Fruit fly (Drosophila melanogaster) whole organism, embryonic: ENCODE data around the gene Appl.

Experiments
- Adf1 ChIP-seq: fragments of 200-800 bp; sonication (Bioruptor generic); IDR thresholded peaks from 2 replicates; pipeline ENCODE4 v1.3.6; 2022; ENCODE audit warnings: missing biosample characterization, missing genetic modification characterization
- CG10366 ChIP-seq: fragments of 200-800 bp; sonication (Bioruptor generic); IDR thresholded peaks from 2 replicates; pipeline ENCODE4 v1.3.6; 2022; ENCODE audit warnings: missing biosample characterization, missing genetic modification characterization
- CG10565 ChIP-seq: fragments of 200-800 bp; sonication (Bioruptor generic); optimal IDR thresholded peaks from 3 replicates; lab custom pipeline; 2016; ENCODE audit warnings: missing biosample characterization, mild to moderate bottlenecking, missing genetic modification characterization
- CG11085 ChIP-seq: fragments of 200-800 bp; sonication (Bioruptor generic); IDR thresholded peaks from 2 replicates; pipeline ENCODE4 v1.3.6; 2022; ENCODE audit warnings: missing biosample characterization, missing genetic modification characterization
- CG11504 ChIP-seq: fragments of 200-800 bp; sonication (Bioruptor generic); optimal IDR thresholded peaks from 3 replicates; lab custom pipeline; 2019; ENCODE audit warnings: missing biosample characterization, mild to moderate bottlenecking, missing genetic modification characterization, moderate library complexity
- CG12659 ChIP-seq: fragments of 200-800 bp; sonication (Bioruptor generic); optimal IDR thresholded peaks from 3 replicates; lab custom pipeline; 2017; ENCODE audit warnings: mild to moderate bottlenecking, missing biosample characterization, missing genetic modification reagents, missing genetic modification characterization
- CG13775 ChIP-seq: fragments of 200-800 bp; sonication (Bioruptor generic); optimal IDR thresholded peaks from 3 replicates; lab custom pipeline; 2017; ENCODE audit warnings: missing biosample characterization, mild to moderate bottlenecking, missing genetic modification characterization
- CG15269 ChIP-seq: fragments of 200-800 bp; sonication (Bioruptor generic); optimal IDR thresholded peaks from 2 replicates; lab custom pipeline; 2018; ENCODE audit warnings: missing biosample characterization, mild to moderate bottlenecking, missing genetic modification characterization, moderate library complexity
- CG17568 ChIP-seq: fragments of 200-800 bp; sonication (Bioruptor generic); optimal IDR thresholded peaks from 2 replicates; lab custom pipeline; 2018; ENCODE audit warnings: missing biosample characterization, mild to moderate bottlenecking, missing genetic modification characterization, moderate library complexity
- CG18764 ChIP-seq: fragments of 200-800 bp; sonication (Bioruptor generic); optimal IDR thresholded peaks from 3 replicates; lab custom pipeline; 2016; ENCODE audit warnings: missing biosample characterization, missing genetic modification characterization
- CG31224 ChIP-seq: fragments of 200-800 bp; sonication (Bioruptor generic); IDR thresholded peaks from 2 replicates; pipeline ENCODE4 v1.3.6; 2022; ENCODE audit warnings: missing biosample characterization, missing genetic modification characterization
- CG34376 ChIP-seq: fragments of 200-800 bp; sonication (Bioruptor generic); optimal IDR thresholded peaks from 2 replicates; lab custom pipeline; 2018; ENCODE audit warnings: missing biosample characterization, mild to moderate bottlenecking, missing genetic modification characterization
- CG34422 ChIP-seq: fragments of 200-800 bp; sonication (Bioruptor generic); IDR thresholded peaks from 3 replicates; pipeline ENCODE4 v1.3.6; 2022; ENCODE audit warnings: missing biosample characterization, missing genetic modification characterization
- CG3847 ChIP-seq: fragments of 200-800 bp; sonication (Bioruptor generic); IDR thresholded peaks from 2 replicates; pipeline ENCODE4 v1.3.6; 2022; ENCODE audit warnings: missing biosample characterization, missing genetic modification characterization
- CG4404 ChIP-seq: fragments of 200-800 bp; sonication (Bioruptor generic); IDR thresholded peaks from 2 replicates; pipeline ENCODE4 v1.3.6; 2022; ENCODE audit warnings: missing biosample characterization, missing genetic modification characterization
- CG4424 ChIP-seq: fragments of 200-800 bp; sonication (Bioruptor generic); optimal IDR thresholded peaks from 3 replicates; lab custom pipeline; 2016; ENCODE audit warnings: missing biosample characterization, missing genetic modification characterization
- CG4820 ChIP-seq: fragments of 200-800 bp; sonication (Bioruptor generic); optimal IDR thresholded peaks from 3 replicates; lab custom pipeline; 2016; ENCODE audit warnings: missing biosample characterization, missing genetic modification characterization
- CG6254 ChIP-seq: fragments of 200-800 bp; sonication (Bioruptor generic); optimal IDR thresholded peaks from 3 replicates; lab custom pipeline; 2017; ENCODE audit warnings: mild to moderate bottlenecking, missing biosample characterization, missing genetic modification reagents, missing genetic modification characterization
- CG7271 ChIP-seq: fragments of 200-800 bp; sonication (Bioruptor generic); optimal IDR thresholded peaks from 2 replicates; lab custom pipeline; 2018; ENCODE audit warnings: missing biosample characterization, mild to moderate bottlenecking, missing genetic modification characterization, moderate library complexity
- CG7357 ChIP-seq: fragments of 200-800 bp; sonication (Bioruptor generic); IDR thresholded peaks from 3 replicates; pipeline ENCODE4 v1.3.6; 2022; ENCODE audit warnings: missing biosample characterization, missing genetic modification characterization
- CG8478 ChIP-seq: fragments of >200 bp; optimal IDR thresholded peaks from 2 replicates; lab custom pipeline; 2018
- CG8924 ChIP-seq: fragments of 200-800 bp; optimal IDR thresholded peaks from 3 replicates; lab custom pipeline; 2019; ENCODE audit warnings: missing biosample characterization, mild to moderate bottlenecking, missing genetic modification characterization, moderate library complexity
- CG8944 ChIP-seq: fragments of 200-800 bp; sonication (Bioruptor generic); optimal IDR thresholded peaks from 3 replicates; lab custom pipeline; 2016; ENCODE audit warnings: missing biosample characterization, missing genetic modification characterization
- CG9797 ChIP-seq: fragments of 200-800 bp; sonication (Bioruptor generic); optimal IDR thresholded peaks from 3 replicates; lab custom pipeline; 2018; ENCODE audit warnings: missing biosample characterization, mild to moderate bottlenecking, missing genetic modification characterization
- CG9817 ChIP-seq: fragments of 200-800 bp; sonication (Bioruptor generic); optimal IDR thresholded peaks from 2 replicates; lab custom pipeline; 2018; ENCODE audit warnings: missing biosample characterization, mild to moderate bottlenecking, missing genetic modification characterization, moderate library complexity
- Dp ChIP-seq: fragments of 200-800 bp; sonication (Bioruptor generic); optimal IDR thresholded peaks from 2 replicates; lab custom pipeline; 2018; ENCODE audit warnings: missing biosample characterization, mild to moderate bottlenecking, missing genetic modification characterization, moderate library complexity
- Eip74EF ChIP-seq, 2 experiments: fragments of 200-800 bp in 1 of 2; fragments of >200 bp in 1 of 2; sonication (Bioruptor generic) in 1 of 2; optimal IDR thresholded peaks; 2 replicates each; lab custom pipeline; 2017 to 2019; ENCODE audit warnings: missing biosample characterization in 2 of 2, missing genetic modification characterization in 2 of 2, mild to moderate bottlenecking in 1 of 2, moderate library complexity in 1 of 2
- Fer2 ChIP-seq: fragments of 200-800 bp; sonication (Bioruptor generic); optimal IDR thresholded peaks from 2 replicates; lab custom pipeline; 2018; ENCODE audit warnings: missing biosample characterization, mild to moderate bottlenecking, missing genetic modification characterization, moderate library complexity
- MESR4 ChIP-seq: fragments of 200-800 bp; sonication (Bioruptor generic); optimal IDR thresholded peaks from 2 replicates; lab custom pipeline; 2018; ENCODE audit warnings: missing biosample characterization, mild to moderate bottlenecking, missing genetic modification characterization, moderate library complexity
- NK7.1 ChIP-seq: fragments of 200-800 bp; sonication (Bioruptor generic); optimal IDR thresholded peaks from 3 replicates; lab custom pipeline; 2016; ENCODE audit warnings: missing biosample characterization, missing genetic modification characterization
- Neu2 ChIP-seq: fragments of 200-800 bp; sonication (Bioruptor generic); optimal IDR thresholded peaks from 3 replicates; lab custom pipeline; 2016; ENCODE audit warnings: missing biosample characterization, missing genetic modification characterization, borderline replicate concordance
- NfI ChIP-seq: fragments of 200-800 bp; sonication (Bioruptor generic); optimal IDR thresholded peaks from 3 replicates; lab custom pipeline; 2018; ENCODE audit warnings: missing biosample characterization, mild to moderate bottlenecking, missing genetic modification characterization, moderate library complexity
- Rfx ChIP-seq: fragments of 200-800 bp; sonication (Bioruptor generic); IDR thresholded peaks from 2 replicates; pipeline ENCODE4 v1.3.6; 2022; ENCODE audit warnings: missing biosample characterization, missing genetic modification characterization
- Sin3A ChIP-seq: fragments of >200 bp; optimal IDR thresholded peaks from 2 replicates; lab custom pipeline; 2018
- Tbp ChIP-seq: fragments of >200 bp; optimal IDR thresholded peaks from 2 replicates; lab custom pipeline; 2018; ENCODE audit warnings: missing biosample characterization, missing genetic modification characterization
- al ChIP-seq: fragments of 200-800 bp; sonication (Bioruptor generic); IDR thresholded peaks from 2 replicates; pipeline ENCODE4 v1.3.6; 2022; ENCODE audit warnings: missing biosample characterization, missing genetic modification characterization
- aop ChIP-seq: fragments of 200-800 bp; sonication (Bioruptor generic); IDR thresholded peaks from 2 replicates; pipeline ENCODE4 v1.3.6; 2022; ENCODE audit warnings: missing biosample characterization, missing genetic modification characterization
- ase ChIP-seq: fragments of 200-800 bp; sonication (Bioruptor generic); IDR thresholded peaks from 3 replicates; pipeline ENCODE4 v1.3.6; 2022; ENCODE audit warnings: missing biosample characterization, missing genetic modification characterization
- bcd ChIP-seq: fragments of 200-800 bp; sonication (Bioruptor generic); optimal IDR thresholded peaks from 2 replicates; lab custom pipeline; 2017; ENCODE audit warnings: missing biosample characterization, mild to moderate bottlenecking, missing genetic modification characterization
- fd64A ChIP-seq: fragments of 200-800 bp; sonication (Bioruptor generic); optimal IDR thresholded peaks from 3 replicates; lab custom pipeline; 2018; ENCODE audit warnings: missing biosample characterization, mild to moderate bottlenecking, missing genetic modification characterization
- fd96Cb ChIP-seq: fragments of 200-800 bp; sonication (Bioruptor generic); optimal IDR thresholded peaks from 2 replicates; lab custom pipeline; 2018; ENCODE audit warnings: missing biosample characterization, mild to moderate bottlenecking, missing genetic modification characterization, moderate library complexity
- grau ChIP-seq: fragments of 200-800 bp; optimal IDR thresholded peaks from 3 replicates; lab custom pipeline; 2019; ENCODE audit warnings: missing biosample characterization, mild to moderate bottlenecking, missing genetic modification characterization, moderate library complexity
- insv ChIP-seq, 2 experiments: fragments of 200-800 bp; sonication (Bioruptor generic); optimal IDR thresholded peaks; 3 replicates each; lab custom pipeline; 2016 to 2018; ENCODE audit warnings: missing biosample characterization in 2 of 2, missing genetic modification characterization in 2 of 2
- ken ChIP-seq: fragments of 200-800 bp; sonication (Bioruptor generic); IDR thresholded peaks from 3 replicates; pipeline ENCODE4 v1.3.6; 2022; ENCODE audit warnings: missing biosample characterization, missing genetic modification characterization
- lola ChIP-seq, 3 experiments: fragments of >200 bp in 2 of 3; fragments of 200-800 bp in 1 of 3; sonication (Bioruptor generic) in 1 of 3; optimal IDR thresholded peaks; 2 replicates each; lab custom pipeline; 2017 to 2019; ENCODE audit warnings: missing biosample characterization in 3 of 3, missing genetic modification characterization in 3 of 3, mild to moderate bottlenecking in 1 of 3, moderate library complexity in 1 of 3
- mam ChIP-seq: fragments of 200-800 bp; sonication (Bioruptor generic); optimal IDR thresholded peaks from 3 replicates; lab custom pipeline; 2016; ENCODE audit warnings: missing biosample characterization, missing genetic modification characterization
- peb ChIP-seq: fragments of 200-800 bp; sonication (Bioruptor generic); IDR thresholded peaks from 2 replicates; pipeline ENCODE4 v1.3.6; 2022; ENCODE audit warnings: missing biosample characterization, missing genetic modification characterization
- phol ChIP-seq: fragments of 200-800 bp; sonication (Bioruptor generic); optimal IDR thresholded peaks from 3 replicates; lab custom pipeline; 2018; ENCODE audit warnings: missing biosample characterization, mild to moderate bottlenecking, missing genetic modification characterization, moderate library complexity
- pnt ChIP-seq: fragments of 200-800 bp; sonication (Bioruptor generic); optimal IDR thresholded peaks from 3 replicates; lab custom pipeline; 2016; ENCODE audit warnings: missing biosample characterization, missing genetic modification characterization
- salm ChIP-seq: fragments of 200-800 bp; sonication (Bioruptor generic); optimal IDR thresholded peaks from 2 replicates; lab custom pipeline; 2018; ENCODE audit warnings: missing biosample characterization, mild to moderate bottlenecking, missing genetic modification characterization
- zen ChIP-seq: fragments of 200-800 bp; sonication (Bioruptor generic); optimal IDR thresholded peaks from 3 replicates; lab custom pipeline; 2018; ENCODE audit warnings: missing biosample characterization, mild to moderate bottlenecking, missing genetic modification characterization, moderate library complexity

The Appl gene

dm6 chrX:621132-621555 lies 90.8 kb downstream of the Appl start, which contains the start of the genes CG13365 and Vsp37A (continued):
- TF ChIP-seq CG9797 (GFP tag; lab: Kevin White, UChicago), result peak; percentile 41
- peak in 1 of 2 experiments; percentile 54 for TF ChIP-seq insv (GFP tag; optimal IDR thresholded peaks at IDR 0.05; lab: Kevin White, UChicago)
- no peak for TF ChIP-seq Tbp (GFP tag; lab: Kevin White, UChicago)
- TF ChIP-seq Neu2 (GFP tag; lab: Kevin White, UChicago), result peak; percentile 8
- peak; percentile 44 for TF ChIP-seq CG15269 (tag; lab: Kevin White, UChicago)
- TF ChIP-seq CG7357 (GFP tag; lab: Robert Waterston, UW), result no peak
- TF ChIP-seq CG4820, result peak; percentile 15
- no peak for TF ChIP-seq CG31224 (GFP tag; lab: Robert Waterston, UW)
- TF ChIP-seq Sin3A, result peak; percentile 93
- peak in 1 of 3 experiments; percentile 39 for TF ChIP-seq lola (GFP tag; optimal IDR thresholded peaks at IDR 0.05; lab: Kevin White, UChicago)
- TF ChIP-seq CG10366 (GFP tag; lab: Robert Waterston, UW), result peak; percentile 20; the same call in 1 of the 2 replicates
- peak; percentile 4 for TF ChIP-seq CG18764
- peak; percentile 40; the same call in 1 of the 2 replicates for TF ChIP-seq al
- TF ChIP-seq Fer2 (tag; lab: Kevin White, UChicago), result no peak
- no peak for TF ChIP-seq Eip74EF (GFP tag; optimal IDR thresholded peaks at IDR 0.05; lab: Kevin White, UChicago)
- TF ChIP-seq CG9817 (tag; lab: Kevin White, UChicago), result peak; percentile 37
- peak; percentile 39 for TF ChIP-seq bcd
- TF ChIP-seq CG17568 (GFP tag; lab: Kevin White, UChicago), result no peak
- TF ChIP-seq CG10565, result no peak
- TF ChIP-seq phol (tag; lab: Kevin White, UChicago), result peak; percentile 50
- peak; percentile 60; the same call in 1 of the 2 replicates for TF ChIP-seq CG11085 (GFP tag; lab: Robert Waterston, UW)
- TF ChIP-seq fd64A (GFP tag; lab: Kevin White, UChicago), result no peak
- peak; percentile 61 for TF ChIP-seq CG8944 (GFP tag; lab: Kevin White, UChicago)
- TF ChIP-seq Adf1 (GFP tag; lab: Robert Waterston, UW), result no peak
- TF ChIP-seq ken (GFP tag; lab: Robert Waterston, UW), result no peak
- peak; percentile 33 for TF ChIP-seq NfI
- peak; percentile 16; the same call in 1 of the 3 replicates for TF ChIP-seq ase (GFP tag; lab: Robert Waterston, UW)
- peak; percentile 34 for TF ChIP-seq Dp
- TF ChIP-seq CG4404 (GFP tag; lab: Robert Waterston, UW), result peak; percentile 29; the same call in 1 of the 2 replicates
- peak; percentile 65 for TF ChIP-seq CG3847 (GFP tag; lab: Robert Waterston, UW)
- no peak for TF ChIP-seq CG7271 (tag; lab: Kevin White, UChicago)
- peak; percentile 65 for TF ChIP-seq CG12659 (GFP tag; lab: Kevin White, UChicago)
- TF ChIP-seq fd96Cb, result no peak
- peak; percentile 51 for TF ChIP-seq CG11504 (tag; lab: Kevin White, UChicago)
- TF ChIP-seq CG34422 (GFP tag; lab: Robert Waterston, UW), result peak; percentile 52; the same call in 1 of the 3 replicates
- TF ChIP-seq zen (tag; lab: Kevin White, UChicago), result peak; percentile 23
- peak; percentile 48 for TF ChIP-seq grau (tag; lab: Kevin White, UChicago)
- peak; percentile 42 for TF ChIP-seq CG4424 (GFP tag; lab: Kevin White, UChicago)
- no peak for TF ChIP-seq NK7.1 (GFP tag; lab: Kevin White, UChicago)
- no peak for TF ChIP-seq salm (tag; lab: Kevin White, UChicago)
- TF ChIP-seq MESR4 (GFP tag; lab: Kevin White, UChicago), result no peak
- no peak for TF ChIP-seq CG6254 (GFP tag; lab: Kevin White, UChicago)
- no peak for TF ChIP-seq peb (GFP tag; lab: Robert Waterston, UW)
- peak; percentile 51 for TF ChIP-seq CG13775 (GFP tag; lab: Kevin White, UChicago)
- peak; percentile 36 for TF ChIP-seq pnt (GFP tag; lab: Kevin White, UChicago)
- TF ChIP-seq aop (GFP tag; lab: Robert Waterston, UW), result no peak
- peak; percentile 58 for TF ChIP-seq CG34376 (GFP tag; lab: Kevin White, UChicago)
- TF ChIP-seq mam, result peak; percentile 44
- TF ChIP-seq CG8924 (tag; lab: Kevin White, UChicago), result peak; percentile 28
- TF ChIP-seq CG8478 (lab: Kevin White, UChicago), result no peak
- TF ChIP-seq Rfx (GFP tag; lab: Robert Waterston, UW), result peak; percentile 39; the same call in 1 of the 2 replicates
